Worm (Caenorhabditis elegans) whole organism, L3 larva: ENCODE data around the gene irld-63.
A peak's percentile ranks its signal among the peaks of the same experiment; 100 is the strongest.

Experiments
- R02D3.7 ChIP-seq: fragments of 150-350 bp; optimal IDR thresholded peaks from 2 replicates; lab custom pipeline; 2014; ENCODE audit warnings: missing biosample characterization, missing genetic modification characterization
- ZK546.5 ChIP-seq: sonication (generic microtip); optimal IDR thresholded peaks from 2 replicates; lab custom pipeline; 2017; ENCODE audit warnings: missing biosample characterization, missing genetic modification characterization
- aly-2 ChIP-seq: fragments of 150-350 bp; optimal IDR thresholded peaks from 2 replicates; lab custom pipeline; 2014; ENCODE audit warnings: missing biosample characterization, missing genetic modification characterization
- ama-1 ChIP-seq: fragments of 150-350 bp; optimal IDR thresholded peaks from 2 replicates; lab custom pipeline; 2018
- ceh-16 ChIP-seq: sonication (generic microtip); optimal IDR thresholded peaks from 2 replicates; lab custom pipeline; 2017; ENCODE audit warnings: missing biosample characterization, missing genetic modification characterization
- ceh-28 ChIP-seq: fragments of 150-350 bp; optimal IDR thresholded peaks from 2 replicates; lab custom pipeline; 2014; ENCODE audit warnings: missing biosample characterization, missing genetic modification reagents, missing genetic modification characterization
- ceh-82 ChIP-seq: fragments of 150-350 bp; optimal IDR thresholded peaks from 2 replicates; lab custom pipeline; 2014; ENCODE audit warnings: missing biosample characterization, missing genetic modification characterization
- ceh-9 ChIP-seq: sonication (generic microtip); optimal IDR thresholded peaks from 2 replicates; lab custom pipeline; 2018; ENCODE audit warnings: missing biosample characterization, missing genetic modification characterization
- daf-12 ChIP-seq: fragments of 150-350 bp; optimal IDR thresholded peaks from 2 replicates; lab custom pipeline; 2014; ENCODE audit warnings: missing biosample characterization, missing genetic modification reagents, missing genetic modification characterization
- egl-27 ChIP-seq: sonication (generic microtip); optimal IDR thresholded peaks from 4 replicates; lab custom pipeline; 2017; ENCODE audit warnings: missing biosample characterization, missing genetic modification reagents, missing genetic modification characterization
- egl-5 ChIP-seq: fragments of 150-350 bp; optimal IDR thresholded peaks from 2 replicates; lab custom pipeline; 2017; ENCODE audit warnings: missing biosample characterization, missing genetic modification reagents, missing genetic modification characterization, inconsistent platforms
- elt-1 ChIP-seq: fragments of 150-350 bp; optimal IDR thresholded peaks from 2 replicates; lab custom pipeline; 2014; ENCODE audit warnings: missing biosample characterization, missing genetic modification characterization
- elt-2 ChIP-seq: sonication (generic microtip); optimal IDR thresholded peaks from 2 replicates; lab custom pipeline; 2016; ENCODE audit warnings: missing genetic modification reagents, mild to moderate bottlenecking, missing genetic modification characterization, missing compliant biosample characterization
- elt-3 ChIP-seq, 3 experiments: fragments of 150-350 bp in 1 of 3; sonication (generic microtip) in 2 of 3; optimal IDR thresholded peaks; 2 replicates in 2 of 3; 4 replicates in 1 of 3; lab custom pipeline; 2014 to 2017; ENCODE audit warnings: missing biosample characterization in 3 of 3, missing genetic modification characterization in 3 of 3
- eor-1 ChIP-seq, 2 experiments: fragments of 150-350 bp; optimal IDR thresholded peaks; 2 replicates each; lab custom pipeline; 2014 to 2018; ENCODE audit warnings: missing biosample characterization in 2 of 2, missing genetic modification characterization in 2 of 2
- fkh-10 ChIP-seq: sonication (generic microtip); optimal IDR thresholded peaks from 2 replicates; lab custom pipeline; 2017; ENCODE audit warnings: missing biosample characterization, missing genetic modification reagents, missing genetic modification characterization
- fkh-2 ChIP-seq: fragments of 150-350 bp; optimal IDR thresholded peaks from 2 replicates; lab custom pipeline; 2014; ENCODE audit warnings: missing biosample characterization, missing genetic modification reagents, missing genetic modification characterization
- fos-1 ChIP-seq: fragments of 150-350 bp; optimal IDR thresholded peaks from 2 replicates; lab custom pipeline; 2014; ENCODE audit warnings: missing biosample characterization, missing genetic modification characterization
- hmg-11 ChIP-seq: sonication (generic microtip); optimal IDR thresholded peaks from 2 replicates; lab custom pipeline; 2016; ENCODE audit warnings: missing genetic modification characterization, missing compliant biosample characterization
- jun-1 ChIP-seq: fragments of 150-350 bp; optimal IDR thresholded peaks from 2 replicates; lab custom pipeline; 2014; ENCODE audit warnings: missing biosample characterization, missing genetic modification reagents, missing genetic modification characterization
- lin-15B ChIP-seq: fragments of 150-350 bp; optimal IDR thresholded peaks from 2 replicates; lab custom pipeline; 2014; ENCODE audit warnings: missing biosample characterization, missing genetic modification characterization
- lin-39 ChIP-seq: fragments of 150-350 bp; optimal IDR thresholded peaks from 2 replicates; lab custom pipeline; 2018; ENCODE audit warnings: missing biosample characterization, missing genetic modification reagents, missing genetic modification characterization
- lsy-12 ChIP-seq: sonication (generic microtip); optimal IDR thresholded peaks from 2 replicates; lab custom pipeline; 2016; ENCODE audit warnings: mild to moderate bottlenecking, missing genetic modification characterization, missing compliant biosample characterization
- mdl-1 ChIP-seq: fragments of 150-350 bp; optimal IDR thresholded peaks from 2 replicates; lab custom pipeline; 2014; ENCODE audit warnings: missing biosample characterization, missing genetic modification characterization
- mml-1 ChIP-seq: fragments of 150-350 bp; sonication (generic microtip); optimal IDR thresholded peaks from 3 replicates; lab custom pipeline; 2014; ENCODE audit warnings: missing biosample characterization, missing genetic modification characterization
- nfya-1 ChIP-seq: sonication (generic microtip); optimal IDR thresholded peaks from 2 replicates; lab custom pipeline; 2017; ENCODE audit warnings: missing genetic modification characterization, mild to moderate bottlenecking, missing compliant biosample characterization, antibody characterized with exemption, moderate library complexity; ENCODE audit not compliant: insufficient read depth
- nhr-11 ChIP-seq: fragments of 150-350 bp; optimal IDR thresholded peaks from 2 replicates; lab custom pipeline; 2014; ENCODE audit warnings: missing biosample characterization, missing genetic modification characterization
- nhr-12 ChIP-seq: fragments of 150-350 bp; optimal IDR thresholded peaks from 2 replicates; lab custom pipeline; 2014; ENCODE audit warnings: missing biosample characterization, missing genetic modification characterization
- nhr-23 ChIP-seq: fragments of 150-350 bp; optimal IDR thresholded peaks from 2 replicates; lab custom pipeline; 2014; ENCODE audit warnings: missing biosample characterization, missing genetic modification reagents, missing genetic modification characterization
- nhr-237 ChIP-seq: fragments of 150-350 bp; optimal IDR thresholded peaks from 2 replicates; lab custom pipeline; 2014; ENCODE audit warnings: missing biosample characterization, missing genetic modification characterization
- nhr-25 ChIP-seq: sonication (generic microtip); optimal IDR thresholded peaks from 2 replicates; lab custom pipeline; 2017; ENCODE audit warnings: missing biosample characterization, missing genetic modification characterization
- nhr-28 ChIP-seq: fragments of 150-350 bp; optimal IDR thresholded peaks from 2 replicates; lab custom pipeline; 2014; ENCODE audit warnings: missing biosample characterization, missing genetic modification characterization
- nhr-43 ChIP-seq: sonication (generic microtip); optimal IDR thresholded peaks from 2 replicates; lab custom pipeline; 2016; ENCODE audit warnings: mild to moderate bottlenecking, missing genetic modification characterization, missing compliant biosample characterization; ENCODE audit not compliant: poor library complexity, severe bottlenecking
- nhr-67 ChIP-seq: fragments of 150-350 bp; optimal IDR thresholded peaks from 2 replicates; lab custom pipeline; 2014; ENCODE audit warnings: missing biosample characterization, missing genetic modification characterization
- nhr-76 ChIP-seq: fragments of 150-350 bp; sonication (generic microtip); optimal IDR thresholded peaks from 5 replicates; lab custom pipeline; 2014; ENCODE audit warnings: missing biosample characterization, missing genetic modification characterization
- nhr-77 ChIP-seq: fragments of 150-350 bp; optimal IDR thresholded peaks from 2 replicates; lab custom pipeline; 2014; ENCODE audit warnings: missing biosample characterization, missing genetic modification characterization
- pha-4 ChIP-seq: fragments of 150-350 bp; optimal IDR thresholded peaks from 2 replicates; lab custom pipeline; 2014; ENCODE audit warnings: missing biosample characterization, missing genetic modification reagents, missing genetic modification characterization
- pqm-1 ChIP-seq: fragments of 150-350 bp; optimal IDR thresholded peaks from 2 replicates; lab custom pipeline; 2017; ENCODE audit warnings: missing biosample characterization, missing genetic modification characterization, inconsistent platforms
- sea-2 ChIP-seq: fragments of 150-350 bp; sonication (generic microtip); optimal IDR thresholded peaks from 4 replicates; lab custom pipeline; 2014; ENCODE audit warnings: missing biosample characterization, missing genetic modification reagents, missing genetic modification characterization
- skn-1 ChIP-seq: fragments of 150-350 bp; optimal IDR thresholded peaks from 2 replicates; lab custom pipeline; 2014; ENCODE audit warnings: missing biosample characterization, missing genetic modification characterization
- snpc-4 ChIP-seq: fragments of 150-350 bp; optimal IDR thresholded peaks from 2 replicates; lab custom pipeline; 2014; ENCODE audit warnings: missing biosample characterization, missing genetic modification characterization
- tbx-2 ChIP-seq: sonication (generic microtip); optimal IDR thresholded peaks from 2 replicates; lab custom pipeline; 2016; ENCODE audit warnings: mild to moderate bottlenecking, missing genetic modification characterization, missing compliant biosample characterization
- unc-39 ChIP-seq: sonication (generic microtip); optimal IDR thresholded peaks from 4 replicates; lab custom pipeline; 2017; ENCODE audit warnings: missing biosample characterization, missing genetic modification characterization
- unc-62 ChIP-seq: fragments of 150-350 bp; sonication (generic microtip); optimal IDR thresholded peaks from 4 replicates; lab custom pipeline; 2014; ENCODE audit warnings: missing biosample characterization, missing genetic modification reagents, missing genetic modification characterization
- zag-1 ChIP-seq: fragments of 150-350 bp; optimal IDR thresholded peaks from 2 replicates; lab custom pipeline; 2014; ENCODE audit warnings: missing biosample characterization, missing genetic modification characterization
- ztf-11 ChIP-seq: fragments of 150-350 bp; optimal IDR thresholded peaks from 2 replicates; lab custom pipeline; 2014; ENCODE audit warnings: missing biosample characterization, missing genetic modification characterization
- ztf-4 ChIP-seq: fragments of 150-350 bp; optimal IDR thresholded peaks from 2 replicates; lab custom pipeline; 2014; ENCODE audit warnings: missing biosample characterization, missing genetic modification characterization

Gene irld-63

DNA sequence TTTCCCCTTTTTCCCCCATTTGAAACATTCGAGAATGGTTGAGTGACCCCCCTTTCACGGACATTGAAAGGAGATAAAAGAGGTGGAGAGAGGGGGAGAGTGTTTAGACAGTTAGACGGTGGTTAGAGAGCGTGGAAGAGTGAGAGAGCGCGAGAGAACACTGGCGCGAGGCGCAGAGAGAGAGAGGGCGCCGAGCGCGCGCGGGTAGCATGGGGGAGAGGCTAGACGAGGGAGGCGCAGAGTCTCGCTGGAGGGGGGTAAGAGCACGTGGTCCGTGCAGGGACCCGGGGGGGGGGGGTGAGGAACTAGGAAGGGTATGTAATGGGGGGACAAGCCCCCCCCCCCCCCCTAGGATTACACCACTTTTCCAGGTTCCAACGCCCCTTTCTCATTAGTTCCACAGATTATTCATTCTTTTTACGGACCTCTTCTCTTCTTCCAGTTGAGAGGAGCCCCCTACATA is 43.4 kb downstream of the irld-63 start:
- TF ChIP-seq ceh-16 (tag; lab: Kevin White, UChicago): no peak
- TF ChIP-seq lsy-12 (tag; lab: Kevin White, UChicago): peak; percentile 95
- peak; percentile 97 for TF ChIP-seq nhr-25
- peak; percentile 87 for TF ChIP-seq ceh-82 (tag; lab: Kevin White, UChicago)
- peak; percentile 47 for TF ChIP-seq snpc-4
- peak; percentile 59 for TF ChIP-seq skn-1 (tag; lab: Kevin White, UChicago)
- TF ChIP-seq mdl-1: peak; percentile 98
- TF ChIP-seq zag-1 (tag; lab: Kevin White, UChicago): peak; percentile 80
- TF ChIP-seq nhr-67 (tag; lab: Kevin White, UChicago): no peak
- TF ChIP-seq R02D3.7: peak; percentile 78
- TF ChIP-seq ZK546.5 (tag; lab: Kevin White, UChicago): no peak
- peak; percentile 99 for TF ChIP-seq lin-39
- peak; percentile 81 for TF ChIP-seq hmg-11
- TF ChIP-seq fos-1: peak; percentile 70
- TF ChIP-seq nhr-23: peak; percentile 97
- peak; percentile 69 for TF ChIP-seq fkh-10 (GFP tag; lab: Kevin White, UChicago)
- TF ChIP-seq unc-39 (tag; lab: Kevin White, UChicago): no peak
- peak; percentile 7 for TF ChIP-seq sea-2
- TF ChIP-seq nhr-28: no peak
- TF ChIP-seq nfya-1 (tag; lab: Kevin White, UChicago): peak; percentile 95
- TF ChIP-seq ztf-11 (tag; lab: Kevin White, UChicago): no peak
- peak; percentile 82 for TF ChIP-seq tbx-2 (tag; lab: Kevin White, UChicago)
- peak; percentile 82 for TF ChIP-seq ama-1 (lab: Kevin White, UChicago)
- no peak for TF ChIP-seq nhr-76 (tag; lab: Kevin White, UChicago)
- no peak for TF ChIP-seq aly-2 (tag; lab: Kevin White, UChicago)
- peak; percentile 97 for TF ChIP-seq pha-4
- TF ChIP-seq nhr-43 (tag; lab: Kevin White, UChicago): peak; percentile 93
- no peak for TF ChIP-seq mml-1 (tag; lab: Kevin White, UChicago)
- TF ChIP-seq elt-3 (tag; optimal IDR thresholded peaks at IDR 0.05; lab: Kevin White, UChicago): peak in 2 of 3 experiments; percentile 1 to 37
- TF ChIP-seq pqm-1: peak; percentile 84
- no peak for TF ChIP-seq fkh-2
- no peak for TF ChIP-seq ztf-4 (tag; lab: Kevin White, UChicago)
- TF ChIP-seq elt-1 (tag; lab: Kevin White, UChicago): peak; percentile 84
- peak; percentile 90 for TF ChIP-seq ceh-28 (tag; lab: Kevin White, UChicago)
- peak; percentile 63 for TF ChIP-seq lin-15B (tag; lab: Kevin White, UChicago)
- TF ChIP-seq ceh-9: no peak
- TF ChIP-seq eor-1 (tag; optimal IDR thresholded peaks at IDR 0.05; lab: Kevin White, UChicago): peak in 1 of 2 experiments; percentile 83
- peak; percentile 78 for TF ChIP-seq unc-62 (GFP tag; lab: Kevin White, UChicago)
- TF ChIP-seq egl-27 (tag; lab: Kevin White, UChicago): peak; percentile 87
- TF ChIP-seq daf-12 (tag; lab: Kevin White, UChicago): peak; percentile 60
- peak; percentile 74 for TF ChIP-seq egl-5 (tag; lab: Kevin White, UChicago)
- TF ChIP-seq nhr-77 (tag; lab: Kevin White, UChicago): no peak
- no peak for TF ChIP-seq nhr-237 (tag; lab: Kevin White, UChicago)
- TF ChIP-seq elt-2 (tag; lab: Kevin White, UChicago): peak; percentile 87
- TF ChIP-seq nhr-11 (tag; lab: Kevin White, UChicago): peak; percentile 81
- TF ChIP-seq nhr-12 (tag; lab: Kevin White, UChicago): no peak
- peak; percentile 98 for TF ChIP-seq jun-1 (tag; lab: Kevin White, UChicago)
